Worm (Caenorhabditis elegans) whole organism, late embryonic: ENCODE measurements around the gene F46H5.7.

Experiments
- C08G9.2 ChIP-seq: sonication (generic microtip); optimal IDR thresholded peaks from 2 replicates; lab custom pipeline; 2016; ENCODE audit warnings: mild to moderate bottlenecking, missing genetic modification characterization, moderate library complexity, missing compliant biosample characterization
- C38D4.7 ChIP-seq: fragments of 200-800 bp; sonication (Bioruptor generic); optimal IDR thresholded peaks from 2 replicates; lab custom pipeline; 2018; ENCODE audit warnings: mild to moderate bottlenecking, missing genetic modification characterization, moderate library complexity, missing compliant biosample characterization
- K02D7.2 ChIP-seq: sonication (generic microtip); optimal IDR thresholded peaks from 2 replicates; lab custom pipeline; 2017; ENCODE audit warnings: mild to moderate bottlenecking, missing genetic modification characterization, missing compliant biosample characterization
- T23F11.4 ChIP-seq: fragments of 200-800 bp; sonication (Bioruptor generic); optimal IDR thresholded peaks from 2 replicates; lab custom pipeline; 2018; ENCODE audit warnings: mild to moderate bottlenecking, missing genetic modification characterization, missing compliant biosample characterization
- Y22D7AL.16 ChIP-seq: sonication (generic microtip); optimal IDR thresholded peaks from 2 replicates; lab custom pipeline; 2016; ENCODE audit warnings: missing genetic modification characterization, missing compliant biosample characterization
- ahr-1 ChIP-seq: sonication (generic microtip); optimal IDR thresholded peaks from 2 replicates; lab custom pipeline; 2016; ENCODE audit warnings: missing genetic modification characterization, missing compliant biosample characterization
- ama-1 ChIP-seq: fragments of 150-350 bp; optimal IDR thresholded peaks from 2 replicates; lab custom pipeline; 2014
- ceh-14 ChIP-seq: sonication (generic microtip); optimal IDR thresholded peaks from 2 replicates; lab custom pipeline; 2016; ENCODE audit warnings: missing genotype, missing genetic modification characterization, missing compliant biosample characterization
- ceh-19 ChIP-seq: fragments of 200-800 bp; sonication (Bioruptor generic); optimal IDR thresholded peaks from 2 replicates; lab custom pipeline; 2018; ENCODE audit warnings: mild to moderate bottlenecking, missing genetic modification characterization, missing compliant biosample characterization
- ceh-2 ChIP-seq: sonication (generic microtip); optimal IDR thresholded peaks from 2 replicates; lab custom pipeline; 2016; ENCODE audit warnings: missing genotype, missing genetic modification characterization, missing compliant biosample characterization
- ceh-22 ChIP-seq: sonication (generic microtip); optimal IDR thresholded peaks from 2 replicates; lab custom pipeline; 2017; ENCODE audit warnings: missing biosample characterization, missing genetic modification characterization
- ceh-24 ChIP-seq: sonication (generic microtip); optimal IDR thresholded peaks from 2 replicates; lab custom pipeline; 2016; ENCODE audit warnings: mild to moderate bottlenecking, missing genetic modification characterization, missing compliant biosample characterization
- ceh-31 ChIP-seq: sonication (generic microtip); optimal IDR thresholded peaks from 2 replicates; lab custom pipeline; 2016; ENCODE audit warnings: missing genetic modification characterization, missing compliant biosample characterization
- ceh-34 ChIP-seq: sonication (generic microtip); optimal IDR thresholded peaks from 2 replicates; lab custom pipeline; 2016; ENCODE audit warnings: mild to moderate bottlenecking, missing genetic modification characterization, missing compliant biosample characterization
- ceh-45 ChIP-seq: fragments of 200-800 bp; sonication (Bioruptor generic); IDR thresholded peaks from 2 replicates; pipeline ENCODE4 v1.3.6; 2022; ENCODE audit warnings: missing genetic modification reagents, missing genetic modification characterization, missing compliant biosample characterization
- ceh-48 ChIP-seq: sonication (generic microtip); optimal IDR thresholded peaks from 2 replicates; lab custom pipeline; 2016; ENCODE audit warnings: missing genetic modification characterization, inconsistent platforms, missing compliant biosample characterization
- ceh-6 ChIP-seq: fragments of 200-800 bp; sonication (Bioruptor generic); optimal IDR thresholded peaks from 2 replicates; lab custom pipeline; 2018; ENCODE audit warnings: mild to moderate bottlenecking, missing genetic modification characterization, missing compliant biosample characterization
- dmd-4 ChIP-seq: sonication (generic microtip); optimal IDR thresholded peaks from 2 replicates; lab custom pipeline; 2016; ENCODE audit warnings: borderline replicate concordance, missing genetic modification characterization, missing compliant biosample characterization
- elt-2 ChIP-seq: sonication (generic microtip); optimal IDR thresholded peaks from 2 replicates; lab custom pipeline; 2016; ENCODE audit warnings: missing genetic modification reagents, missing genetic modification characterization, missing compliant biosample characterization
- fkh-6 ChIP-seq: sonication (generic microtip); optimal IDR thresholded peaks from 2 replicates; lab custom pipeline; 2016; ENCODE audit warnings: missing genetic modification characterization, missing compliant biosample characterization
- gmeb-2 ChIP-seq: sonication (generic microtip); optimal IDR thresholded peaks from 2 replicates; lab custom pipeline; 2016; ENCODE audit warnings: missing genetic modification characterization, inconsistent platforms, missing compliant biosample characterization
- hlh-13 ChIP-seq: fragments of 200-800 bp; sonication (Bioruptor generic); optimal IDR thresholded peaks from 2 replicates; lab custom pipeline; 2018; ENCODE audit warnings: mild to moderate bottlenecking, missing genetic modification characterization, missing compliant biosample characterization
- hlh-30 ChIP-seq: sonication (generic microtip); optimal IDR thresholded peaks from 2 replicates; lab custom pipeline; 2017; ENCODE audit warnings: antibody characterized with exemption, missing genetic modification characterization, missing compliant biosample characterization; ENCODE audit not compliant: insufficient read depth
- hlh-6 ChIP-seq: sonication (generic microtip); optimal IDR thresholded peaks from 2 replicates; lab custom pipeline; 2016; ENCODE audit warnings: missing genotype, missing genetic modification characterization, missing compliant biosample characterization
- hlh-8 ChIP-seq: sonication (generic microtip); optimal IDR thresholded peaks from 2 replicates; lab custom pipeline; 2016; ENCODE audit warnings: missing genotype, missing genetic modification characterization, missing compliant biosample characterization
- lim-6 ChIP-seq: sonication (generic microtip); optimal IDR thresholded peaks from 2 replicates; lab custom pipeline; 2016; ENCODE audit warnings: missing genetic modification characterization, missing compliant biosample characterization
- lin-11 ChIP-seq: fragments of 200-800 bp; sonication (Bioruptor generic); optimal IDR thresholded peaks from 2 replicates; lab custom pipeline; 2018; ENCODE audit warnings: mild to moderate bottlenecking, missing genetic modification characterization, missing compliant biosample characterization
- madf-2 ChIP-seq: sonication (generic microtip); optimal IDR thresholded peaks from 2 replicates; lab custom pipeline; 2017; ENCODE audit warnings: missing genetic modification characterization, missing compliant biosample characterization
- mec-3 ChIP-seq: sonication (generic microtip); optimal IDR thresholded peaks from 2 replicates; lab custom pipeline; 2016; ENCODE audit warnings: borderline replicate concordance, missing genetic modification characterization, missing compliant biosample characterization
- nhr-232 ChIP-seq: sonication (generic microtip); optimal IDR thresholded peaks from 2 replicates; lab custom pipeline; 2016; ENCODE audit warnings: missing genetic modification characterization, missing compliant biosample characterization
- npax-4 ChIP-seq: sonication (generic microtip); optimal IDR thresholded peaks from 2 replicates; lab custom pipeline; 2016; ENCODE audit warnings: missing genetic modification characterization, missing compliant biosample characterization
- odd-2 ChIP-seq: sonication (generic microtip); optimal IDR thresholded peaks from 2 replicates; lab custom pipeline; 2017; ENCODE audit warnings: antibody characterized with exemption, mild to moderate bottlenecking, missing genetic modification characterization, missing compliant biosample characterization
- pat-9 ChIP-seq: fragments of 200-800 bp; sonication (Bioruptor generic); optimal IDR thresholded peaks from 2 replicates; lab custom pipeline; 2018; ENCODE audit warnings: mild to moderate bottlenecking, missing genetic modification characterization, moderate library complexity, missing compliant biosample characterization
- pha-2 ChIP-seq: sonication (generic microtip); optimal IDR thresholded peaks from 2 replicates; lab custom pipeline; 2017; ENCODE audit warnings: mild to moderate bottlenecking, missing genetic modification characterization, missing compliant biosample characterization
- pha-4 ChIP-seq: fragments of 150-350 bp; optimal IDR thresholded peaks from 2 replicates; lab custom pipeline; 2018; ENCODE audit warnings: missing biosample characterization, missing genetic modification reagents, missing genetic modification characterization
- sox-4 ChIP-seq: sonication (generic microtip); optimal IDR thresholded peaks from 2 replicates; lab custom pipeline; 2017; ENCODE audit warnings: mild to moderate bottlenecking, missing genetic modification characterization, inconsistent platforms, missing compliant biosample characterization
- tbx-7 ChIP-seq: sonication (generic microtip); optimal IDR thresholded peaks from 2 replicates; lab custom pipeline; 2016; ENCODE audit warnings: missing genotype, missing genetic modification characterization, missing compliant biosample characterization
- ttx-3 ChIP-seq: sonication (generic microtip); optimal IDR thresholded peaks from 2 replicates; lab custom pipeline; 2016; ENCODE audit warnings: missing genetic modification reagents, missing genetic modification characterization, missing compliant biosample characterization
- unc-3 ChIP-seq, 2 experiments: fragments of 200-800 bp in 1 of 2; sonication (Bioruptor generic) in 1 of 2; sonication (generic microtip) in 1 of 2; conservative IDR thresholded peaks in 1 of 2; optimal IDR thresholded peaks in 1 of 2; 2 replicates each; pipeline versions ENCODE4 v1.3.6 to Lab custom; 2016 to 2022; ENCODE audit warnings: missing compliant biosample characterization in 2 of 2, missing genetic modification characterization in 2 of 2, missing genetic modification reagents in 1 of 2
- unc-55 ChIP-seq: sonication (generic microtip); optimal IDR thresholded peaks from 2 replicates; lab custom pipeline; 2017; ENCODE audit warnings: missing biosample characterization, missing genetic modification reagents, missing genetic modification characterization
- unc-86 ChIP-seq: sonication (generic microtip); optimal IDR thresholded peaks from 2 replicates; lab custom pipeline; 2016; ENCODE audit warnings: missing genetic modification characterization, missing compliant biosample characterization
- zip-5 ChIP-seq: sonication (generic microtip); optimal IDR thresholded peaks from 2 replicates; lab custom pipeline; 2016; ENCODE audit warnings: missing genetic modification characterization, missing compliant biosample characterization

F46H5.7 gene

ce11 chrX:7269379-7269778 lies 26.6 kb upstream of the F46H5.7 start, which contains the start of gene grd-7:
grd-7 (minus strand) TSS chrX:7269479.
- TF ChIP-seq ttx-3: no peak
- no peak for TF ChIP-seq lin-11
- no peak for TF ChIP-seq pha-2 (tag; lab: Kevin White, UChicago)
- TF ChIP-seq hlh-13 (GFP tag; lab: Kevin White, UChicago): no peak
- TF ChIP-seq pha-4: no peak
- TF ChIP-seq K02D7.2 (tag; lab: Kevin White, UChicago): no peak
- no peak for TF ChIP-seq nhr-232
- no peak for TF ChIP-seq ama-1
- TF ChIP-seq ceh-19 (GFP tag; lab: Kevin White, UChicago): no peak
- no peak for TF ChIP-seq C08G9.2 (tag; lab: Kevin White, UChicago)
- no peak for TF ChIP-seq Y22D7AL.16 (tag; lab: Kevin White, UChicago)
- no peak for TF ChIP-seq odd-2 (tag; lab: Kevin White, UChicago)
- no peak for TF ChIP-seq elt-2 (tag; lab: Kevin White, UChicago)
- TF ChIP-seq hlh-8 (tag; lab: Kevin White, UChicago): no peak
- no peak for TF ChIP-seq hlh-30 (tag; lab: Kevin White, UChicago)
- TF ChIP-seq npax-4: no peak

ce11 chrX:7268965-7269364 lies 26.2 kb upstream of the F46H5.7 start:
- no peak for TF ChIP-seq hlh-8 (tag; lab: Kevin White, UChicago)
- no peak for TF ChIP-seq ceh-22
- TF ChIP-seq pat-9 (tag; lab: Kevin White, UChicago): no peak
- no peak for TF ChIP-seq ceh-6 (GFP tag; lab: Kevin White, UChicago)
- TF ChIP-seq Y22D7AL.16 (tag; lab: Kevin White, UChicago): no peak
- no peak for TF ChIP-seq hlh-6

ce11 chrX:7265348-7265747 lies 22.6 kb upstream of the F46H5.7 start, which contains the start of gene F46H5.2:
F46H5.2 (plus strand) TSS chrX:7265648.
- TF ChIP-seq ceh-48 (tag; lab: Kevin White, UChicago) (no peak), fkh-6 (no peak), ceh-34 (no peak), Y22D7AL.16 (tag; lab: Kevin White, UChicago) (no peak), elt-2 (tag; lab: Kevin White, UChicago) (no peak), nhr-232 (no peak), ttx-3 (no peak)

- TF ChIP-seq mec-3 (tag; lab: Kevin White, UChicago): no peak
- TF ChIP-seq ttx-3: no peak
- no peak for TF ChIP-seq zip-5 (tag; lab: Kevin White, UChicago)
- TF ChIP-seq C08G9.2 (tag; lab: Kevin White, UChicago): peak; percentile 69
- TF ChIP-seq pha-4: no peak
- TF ChIP-seq tbx-7: peak; percentile 6
- TF ChIP-seq dmd-4 (tag; lab: Kevin White, UChicago): no peak
- peak; percentile 83 for TF ChIP-seq ceh-34
- peak; percentile 1 for TF ChIP-seq lim-6
- peak; percentile 69 for TF ChIP-seq ceh-2 (tag; lab: Kevin White, UChicago)
- peak; percentile 3 for TF ChIP-seq C38D4.7 (GFP tag; lab: Kevin White, UChicago)
- TF ChIP-seq npax-4: no peak
- no peak for TF ChIP-seq pha-2 (tag; lab: Kevin White, UChicago)
- TF ChIP-seq ama-1: no peak
- TF ChIP-seq pat-9 (tag; lab: Kevin White, UChicago): peak; percentile 38
- TF ChIP-seq ceh-45 (GFP tag; lab: Robert Waterston, UW): no peak
- peak; percentile 89 for TF ChIP-seq ceh-31 (tag; lab: Kevin White, UChicago)
- no peak for TF ChIP-seq ahr-1
- no peak for TF ChIP-seq ceh-24 (tag; lab: Kevin White, UChicago)
- no peak for TF ChIP-seq T23F11.4 (GFP tag; lab: Kevin White, UChicago)
- TF ChIP-seq ceh-14 (tag; lab: Kevin White, UChicago): peak; percentile 64
- peak; percentile 58 for TF ChIP-seq hlh-8 (tag; lab: Kevin White, UChicago)
- peak; percentile 67 for TF ChIP-seq hlh-30 (tag; lab: Kevin White, UChicago)
- no peak for TF ChIP-seq odd-2 (tag; lab: Kevin White, UChicago)
- TF ChIP-seq sox-4 (tag; lab: Kevin White, UChicago): peak; percentile 48
- TF ChIP-seq gmeb-2 (tag; lab: Kevin White, UChicago): no peak
- TF ChIP-seq Y22D7AL.16 (tag; lab: Kevin White, UChicago): peak; percentile 3
- no peak for TF ChIP-seq unc-3 (GFP tag; conservative IDR thresholded peaks at IDR 0.05; lab: Robert Waterston, UW)
- peak; percentile 29 for TF ChIP-seq unc-3 (tag; optimal IDR thresholded peaks at IDR 0.05; lab: Kevin White, UChicago)
- peak; percentile 9 for TF ChIP-seq ceh-6 (GFP tag; lab: Kevin White, UChicago)
- peak; percentile 67 for TF ChIP-seq elt-2 (tag; lab: Kevin White, UChicago)
- no peak for TF ChIP-seq unc-86
- TF ChIP-seq unc-55: peak; percentile 44
- no peak for TF ChIP-seq madf-2 (tag; lab: Kevin White, UChicago)
Measured at ce11 chrX:7264591-7265306, 22.0 kb upstream of the F46H5.7 start.
